Fruit fly (Drosophila melanogaster) whole organism, embryonic: ENCODE results near the gene Cdc27.

Experiments used
- Adf1 ChIP-seq: fragments of 200-800 bp; sonication (Bioruptor generic); IDR thresholded peaks from 2 replicates; pipeline ENCODE4 v1.3.6; 2022; ENCODE audit warnings: missing biosample characterization, missing genetic modification characterization
- B-H2 ChIP-seq: fragments of 200-800 bp; sonication (Bioruptor generic); optimal IDR thresholded peaks from 2 replicates; lab custom pipeline; 2018; ENCODE audit warnings: missing biosample characterization, mild to moderate bottlenecking, missing genetic modification characterization
- CG11504 ChIP-seq: fragments of 200-800 bp; sonication (Bioruptor generic); optimal IDR thresholded peaks from 3 replicates; lab custom pipeline; 2019; ENCODE audit warnings: missing biosample characterization, mild to moderate bottlenecking, missing genetic modification characterization, moderate library complexity
- CG11696 ChIP-seq: fragments of 200-800 bp; sonication (Bioruptor generic); IDR thresholded peaks from 2 replicates; pipeline ENCODE4 v1.3.6; 2022; ENCODE audit warnings: missing biosample characterization, missing genetic modification characterization
- CG12391 ChIP-seq: fragments of 200-800 bp; sonication (Bioruptor generic); optimal IDR thresholded peaks from 3 replicates; lab custom pipeline; 2018; ENCODE audit warnings: missing biosample characterization, mild to moderate bottlenecking, missing genetic modification characterization, moderate library complexity
- CG14441 ChIP-seq: fragments of 200-800 bp; sonication (Bioruptor generic); IDR thresholded peaks from 2 replicates; pipeline ENCODE4 v1.3.6; 2022; ENCODE audit warnings: missing biosample characterization, missing genetic modification characterization
- CG15011 ChIP-seq: fragments of 200-800 bp; sonication (Bioruptor generic); optimal IDR thresholded peaks from 3 replicates; lab custom pipeline; 2018; ENCODE audit warnings: missing biosample characterization, mild to moderate bottlenecking, missing genetic modification characterization
- CG17802 ChIP-seq: fragments of 200-800 bp; sonication (Bioruptor generic); optimal IDR thresholded peaks from 2 replicates; lab custom pipeline; 2018; ENCODE audit warnings: missing biosample characterization, mild to moderate bottlenecking, missing genetic modification characterization, moderate library complexity
- CG2116 ChIP-seq: fragments of 200-800 bp; sonication (Bioruptor generic); optimal IDR thresholded peaks from 3 replicates; lab custom pipeline; 2018; ENCODE audit warnings: missing biosample characterization, mild to moderate bottlenecking, missing genetic modification characterization
- CG4282 ChIP-seq: fragments of 200-800 bp; sonication (Bioruptor generic); optimal IDR thresholded peaks from 2 replicates; lab custom pipeline; 2016; ENCODE audit warnings: missing biosample characterization, missing genetic modification characterization
- CG43689 ChIP-seq: fragments of 200-800 bp; sonication (Bioruptor generic); IDR thresholded peaks from 2 replicates; pipeline ENCODE4 v1.3.6; 2022; ENCODE audit warnings: missing biosample characterization, missing genetic modification characterization
- CG4820 ChIP-seq: fragments of 200-800 bp; sonication (Bioruptor generic); optimal IDR thresholded peaks from 3 replicates; lab custom pipeline; 2016; ENCODE audit warnings: missing biosample characterization, missing genetic modification characterization
- CG6654 ChIP-seq: fragments of 200-800 bp; sonication (Bioruptor generic); optimal IDR thresholded peaks from 2 replicates; lab custom pipeline; 2017; ENCODE audit warnings: missing biosample characterization, mild to moderate bottlenecking, missing genetic modification characterization
- CG6813 ChIP-seq: fragments of 200-800 bp; sonication (Bioruptor generic); optimal IDR thresholded peaks from 2 replicates; lab custom pipeline; 2017; ENCODE audit warnings: missing biosample characterization, missing genetic modification characterization, mild to moderate bottlenecking, moderate library complexity, missing genetic modification reagents
- CG8089 ChIP-seq: fragments of 200-800 bp; sonication (Bioruptor generic); optimal IDR thresholded peaks from 3 replicates; lab custom pipeline; 2016; ENCODE audit warnings: missing biosample characterization, missing genetic modification characterization
- CG8290 ChIP-seq, 3 experiments: fragments of 200-800 bp; sonication (Bioruptor generic); optimal IDR thresholded peaks; 2 replicates each; lab custom pipeline; 2016 to 2019; ENCODE audit warnings: missing biosample characterization in 3 of 3, missing genetic modification characterization in 3 of 3, mild to moderate bottlenecking in 2 of 3, moderate library complexity in 1 of 3
- CG9437 ChIP-seq: fragments of 200-800 bp; sonication (Bioruptor generic); optimal IDR thresholded peaks from 2 replicates; lab custom pipeline; 2018; ENCODE audit warnings: missing biosample characterization, mild to moderate bottlenecking, missing genetic modification characterization
- CoRest ChIP-seq: fragments of 200-800 bp; sonication (Bioruptor generic); optimal IDR thresholded peaks from 3 replicates; lab custom pipeline; 2018; ENCODE audit warnings: missing biosample characterization, mild to moderate bottlenecking, missing genetic modification characterization, moderate library complexity
- Dip2 ChIP-seq: fragments of 200-800 bp; sonication (Bioruptor generic); IDR thresholded peaks from 2 replicates; pipeline ENCODE4 v1.3.6; 2022; ENCODE audit warnings: missing biosample characterization, missing genetic modification characterization
- E2f1 ChIP-seq: fragments of 200-800 bp; sonication (Bioruptor generic); IDR thresholded peaks from 2 replicates; pipeline ENCODE4 v1.3.6; 2022; ENCODE audit warnings: missing biosample characterization, missing genetic modification characterization
- Elba2 ChIP-seq: fragments of 200-800 bp; sonication (Bioruptor generic); optimal IDR thresholded peaks from 3 replicates; lab custom pipeline; 2016; ENCODE audit warnings: missing biosample characterization, missing genetic modification characterization
- Ets65A ChIP-seq: fragments of 200-800 bp; sonication (Bioruptor generic); peaks from one replicate; lab custom pipeline; 2016; ENCODE audit warnings: missing biosample characterization, missing genetic modification characterization
- Fer3 ChIP-seq: fragments of 200-800 bp; sonication (Bioruptor generic); optimal IDR thresholded peaks from 2 replicates; lab custom pipeline; 2018; ENCODE audit warnings: missing biosample characterization, mild to moderate bottlenecking, missing genetic modification characterization, moderate library complexity
- HLH4C ChIP-seq: fragments of 200-800 bp; sonication (Bioruptor generic); IDR thresholded peaks from 3 replicates; pipeline ENCODE4 v1.3.6; 2022; ENCODE audit warnings: missing biosample characterization, missing genetic modification characterization; ENCODE audit not compliant: partially characterized antibody
- Hmx ChIP-seq: fragments of 200-800 bp; sonication (Bioruptor generic); optimal IDR thresholded peaks from 2 replicates; lab custom pipeline; 2016; ENCODE audit warnings: missing biosample characterization, missing genetic modification characterization
- Hr39 ChIP-seq: fragments of >200 bp; optimal IDR thresholded peaks from 2 replicates; lab custom pipeline; 2017
- Med ChIP-seq: fragments of 200-800 bp; sonication (Bioruptor generic); peaks from one replicate; lab custom pipeline; 2016; ENCODE audit warnings: missing biosample characterization, missing genetic modification characterization, mild to moderate bottlenecking, inconsistent platforms, moderate library complexity
- Mrtf ChIP-seq: fragments of 200-800 bp; sonication (Bioruptor generic); IDR thresholded peaks from 3 replicates; pipeline ENCODE4 v1.3.6; 2022; ENCODE audit warnings: missing biosample characterization, missing genetic modification characterization
- Nf-YA ChIP-seq: fragments of 200-800 bp; sonication (Bioruptor generic); IDR thresholded peaks from 2 replicates; pipeline ENCODE4 v1.3.6; 2022; ENCODE audit warnings: missing biosample characterization, missing genetic modification characterization
- NfI ChIP-seq: fragments of 200-800 bp; sonication (Bioruptor generic); optimal IDR thresholded peaks from 3 replicates; lab custom pipeline; 2018; ENCODE audit warnings: missing biosample characterization, mild to moderate bottlenecking, missing genetic modification characterization, moderate library complexity
- Sry-β ChIP-seq: fragments of 200-800 bp; sonication (Bioruptor generic); optimal IDR thresholded peaks from 2 replicates; lab custom pipeline; 2018; ENCODE audit warnings: missing biosample characterization, mild to moderate bottlenecking, missing genetic modification characterization, moderate library complexity
- Trl ChIP-seq, 3 experiments: fragments of >200 bp in 2 of 3; fragments of 200-800 bp in 1 of 3; sonication (Bioruptor generic) in 1 of 3; optimal IDR thresholded peaks; 2 replicates in 1 of 3; 3 replicates in 2 of 3; lab custom pipeline; 2016 to 2017; ENCODE audit warnings: missing biosample characterization in 1 of 3, missing genetic modification characterization in 1 of 3
- Xbp1 ChIP-seq: fragments of 200-800 bp; sonication (Bioruptor generic); optimal IDR thresholded peaks from 3 replicates; lab custom pipeline; 2016; ENCODE audit warnings: missing biosample characterization, mild to moderate bottlenecking, missing genetic modification characterization
- btn ChIP-seq: fragments of 200-800 bp; sonication (Bioruptor generic); optimal IDR thresholded peaks from 2 replicates; lab custom pipeline; 2016; ENCODE audit warnings: missing biosample characterization, missing genetic modification characterization
- cas ChIP-seq: fragments of 200-800 bp; sonication (Bioruptor generic); IDR thresholded peaks from 2 replicates; pipeline ENCODE4 v1.3.6; 2022; ENCODE audit warnings: missing biosample characterization, missing genetic modification characterization
- ci ChIP-seq: fragments of 200-800 bp; sonication (Bioruptor generic); IDR thresholded peaks from 3 replicates; pipeline ENCODE4 v1.3.6; 2022; ENCODE audit warnings: missing biosample characterization, missing genetic modification characterization
- crc ChIP-seq: fragments of 200-800 bp; sonication (Bioruptor generic); optimal IDR thresholded peaks from 2 replicates; lab custom pipeline; 2016; ENCODE audit warnings: missing biosample characterization, missing genetic modification characterization
- dm ChIP-seq: fragments of 200-800 bp; sonication (Bioruptor generic); optimal IDR thresholded peaks from 3 replicates; lab custom pipeline; 2016; ENCODE audit warnings: missing biosample characterization, missing genetic modification characterization
- esg ChIP-seq: fragments of 200-800 bp; sonication (Bioruptor generic); conservative IDR thresholded peaks from 2 replicates; pipeline ENCODE4 v1.3.6; 2022; ENCODE audit warnings: missing biosample characterization, missing genetic modification characterization
- gcm ChIP-seq: fragments of 200-800 bp; sonication (Bioruptor generic); optimal IDR thresholded peaks from 2 replicates; lab custom pipeline; 2019; ENCODE audit warnings: missing biosample characterization, mild to moderate bottlenecking, missing genetic modification characterization, moderate library complexity
- nerfin-1 ChIP-seq: fragments of 200-800 bp; sonication (Bioruptor generic); optimal IDR thresholded peaks from 3 replicates; lab custom pipeline; 2019; ENCODE audit warnings: missing biosample characterization, mild to moderate bottlenecking, missing genetic modification characterization, moderate library complexity
- nom ChIP-seq: fragments of 200-800 bp; sonication (Bioruptor generic); optimal IDR thresholded peaks from 2 replicates; lab custom pipeline; 2017; ENCODE audit warnings: missing biosample characterization, missing genetic modification characterization, mild to moderate bottlenecking, moderate library complexity, missing genetic modification reagents
- pho ChIP-seq: fragments of 200-800 bp; sonication (Bioruptor generic); optimal IDR thresholded peaks from 2 replicates; lab custom pipeline; 2016; ENCODE audit warnings: missing biosample characterization, missing genetic modification characterization
- pnt ChIP-seq: fragments of 200-800 bp; sonication (Bioruptor generic); optimal IDR thresholded peaks from 3 replicates; lab custom pipeline; 2016; ENCODE audit warnings: missing biosample characterization, missing genetic modification characterization
- rib ChIP-seq: fragments of 200-800 bp; sonication (Bioruptor generic); IDR thresholded peaks from 2 replicates; pipeline ENCODE4 v1.3.6; 2022; ENCODE audit warnings: missing biosample characterization, missing genetic modification characterization
- seq ChIP-seq: fragments of 200-800 bp; sonication (Bioruptor generic); IDR thresholded peaks from 2 replicates; pipeline ENCODE4 v1.3.6; 2022; ENCODE audit warnings: missing biosample characterization, missing genetic modification characterization
- stc ChIP-seq: fragments of 200-800 bp; sonication (Bioruptor generic); IDR thresholded peaks from 2 replicates; pipeline ENCODE4 v1.3.6; 2022; ENCODE audit warnings: missing biosample characterization, missing genetic modification characterization
- tgo ChIP-seq: fragments of 200-800 bp; sonication (Bioruptor generic); IDR thresholded peaks from 3 replicates; pipeline ENCODE4 v1.3.6; 2022; ENCODE audit warnings: missing biosample characterization, missing genetic modification characterization
- zfh1 ChIP-seq: fragments of 200-800 bp; sonication (Bioruptor generic); IDR thresholded peaks from 3 replicates; pipeline ENCODE4 v1.3.6; 2022; ENCODE audit warnings: missing biosample characterization, missing genetic modification characterization

Cdc27 gene

DNA sequence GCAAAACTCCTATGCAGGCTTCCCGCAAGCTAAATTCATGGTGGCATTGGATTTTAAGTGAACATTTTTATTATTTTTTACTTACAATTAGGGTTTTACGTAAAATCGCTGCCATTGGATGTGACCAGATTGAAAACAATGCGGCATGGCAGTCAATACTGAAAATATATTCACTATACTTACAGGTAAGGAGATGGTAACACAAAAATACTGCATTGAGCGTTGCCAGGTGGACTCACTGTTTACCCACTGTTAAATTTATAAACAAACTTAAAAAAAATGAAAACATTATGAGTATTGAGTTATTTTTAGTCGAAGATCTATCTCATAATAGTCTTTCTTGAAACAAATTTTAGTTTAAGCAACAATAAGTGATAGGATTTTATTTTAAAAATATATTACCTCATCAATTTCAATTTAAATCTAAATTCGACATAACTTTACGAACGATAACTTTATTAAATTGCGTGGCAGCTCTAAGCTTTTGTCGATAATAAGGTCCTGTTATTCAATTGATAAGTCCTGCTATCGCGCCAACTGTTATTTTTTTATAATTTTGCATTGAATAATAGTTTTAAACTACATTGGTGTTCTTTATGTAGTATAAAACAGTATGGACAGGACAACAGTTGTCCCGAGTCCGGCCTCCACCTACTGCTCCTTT lies 5.2 kb downstream of the Cdc27 start, which contains the start of the genes mRpL50 and mei-P22 (continued):
- TF ChIP-seq Med (GFP tag; lab: Kevin White, UChicago) (peak; percentile 85), HLH4C (GFP tag; lab: Robert Waterston, UW) (no peak), nom (GFP tag; lab: Kevin White, UChicago) (no peak), stc (no peak), gcm (GFP tag; lab: Kevin White, UChicago) (no peak), pnt (no peak), dm (GFP tag; lab: Kevin White, UChicago) (no peak), Adf1 (GFP tag; lab: Robert Waterston, UW) (no peak), esg (GFP tag; lab: Robert Waterston, UW) (no peak), CG17802 (tag; lab: Kevin White, UChicago) (no peak), ci (GFP tag; lab: Robert Waterston, UW) (no peak; the same call in 2 of the 3 replicates), seq (no peak), Nf-YA (no peak), Sry-β (GFP tag; lab: Kevin White, UChicago) (no peak), E2f1 (GFP tag; lab: Robert Waterston, UW) (no peak), B-H2 (peak; percentile 4), cas (GFP tag; lab: Robert Waterston, UW) (no peak), Ets65A (GFP tag; lab: Kevin White, UChicago) (peak; percentile 92), CG2116 (GFP tag; lab: Kevin White, UChicago) (no peak), CG6654 (GFP tag; lab: Kevin White, UChicago) (no peak), Xbp1 (GFP tag; lab: Kevin White, UChicago) (peak; percentile 39), crc (GFP tag; lab: Kevin White, UChicago) (no peak), CG43689 (GFP tag; lab: Robert Waterston, UW) (no peak), CoRest (peak; percentile 20), Elba2 (GFP tag; lab: Kevin White, UChicago) (no peak), CG11696 (GFP tag; lab: Robert Waterston, UW) (no peak), tgo (no peak), CG15011 (GFP tag; lab: Kevin White, UChicago) (no peak), Mrtf (no peak), Hr39 (no peak), CG9437 (GFP tag; lab: Kevin White, UChicago) (peak; percentile 77), zfh1 (GFP tag; lab: Robert Waterston, UW) (no peak), CG4282 (GFP tag; lab: Kevin White, UChicago) (no peak)

DNA sequence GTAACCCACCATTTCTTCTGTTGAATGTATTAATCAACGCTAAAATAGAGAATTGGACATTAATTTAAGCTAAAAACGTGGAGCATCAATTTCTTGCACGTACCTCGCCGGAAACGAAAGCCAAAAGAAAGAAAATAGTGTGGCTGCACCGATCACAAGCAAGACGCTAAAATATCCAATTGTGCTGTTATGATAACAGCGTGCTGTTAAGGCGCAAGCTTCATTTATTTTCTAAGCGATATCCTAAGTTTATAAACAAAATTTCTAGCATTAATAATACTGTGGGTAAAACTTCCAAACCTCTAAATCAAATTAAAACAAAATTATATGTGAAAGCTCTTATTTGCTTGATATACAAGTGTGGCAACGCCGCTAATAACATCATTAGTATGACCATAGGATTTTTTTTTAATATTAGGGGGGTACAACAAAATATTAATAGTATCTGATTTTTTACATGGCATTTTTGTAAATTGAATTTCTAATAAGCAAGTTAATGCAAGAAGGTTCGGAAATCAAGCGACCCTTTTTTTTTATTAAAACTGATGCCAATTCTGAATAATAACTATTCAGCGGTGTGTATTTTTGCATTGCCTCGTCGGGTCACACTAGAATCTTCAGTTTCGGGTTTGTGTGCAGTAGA lies 7.8 kb downstream of the Cdc27 start, which contains the start of the genes RpL18 and Neos:
Gene RpL18, minus strand, starts transcription at position 135 of the 643 bp plus-strand sequence.
Gene Neos, plus strand, starts transcription at position 412 of the 643 bp plus-strand sequence.
- TF ChIP-seq CG11504 (peak; percentile 67), CG14441 (GFP tag; lab: Robert Waterston, UW) (peak; percentile 59), nerfin-1 (tag; lab: Kevin White, UChicago) (peak; percentile 57), B-H2 (peak; percentile 78), Hmx (GFP tag; lab: Kevin White, UChicago) (peak; percentile 58), CG8290 (GFP tag; optimal IDR thresholded peaks at IDR 0.05; lab: Kevin White, UChicago) (peak; percentile 56), CG8290 (tag; optimal IDR thresholded peaks at IDR 0.05; lab: Kevin White, UChicago) (peak; percentile 11 to 86), Fer3 (tag; lab: Kevin White, UChicago) (peak; percentile 78), Dip2 (GFP tag; lab: Robert Waterston, UW) (no peak), CG6654 (GFP tag; lab: Kevin White, UChicago) (no peak), CG8089 (peak; percentile 63), Trl (optimal IDR thresholded peaks at IDR 0.05; lab: Kevin White, UChicago) (no peak), Trl (GFP tag; optimal IDR thresholded peaks at IDR 0.05; lab: Kevin White, UChicago) (peak; percentile 76), btn (peak; percentile 48), pho (GFP tag; lab: Kevin White, UChicago) (peak; percentile 74), rib (GFP tag; lab: Robert Waterston, UW) (peak; percentile 14; the same call in 1 of the 2 replicates), CG6813 (peak; percentile 71), CG4820 (GFP tag; lab: Kevin White, UChicago) (peak; percentile 46), CG12391 (peak; percentile 86), NfI (peak; percentile 84), CG9437 (GFP tag; lab: Kevin White, UChicago) (peak; percentile 50)
